Worm (Caenorhabditis elegans) whole organism, L4 larva: ENCODE data around the gene col-187.

Experiments
- D1046.2 ChIP-seq: fragments of 200-800 bp; sonication (Bioruptor generic); IDR thresholded peaks from 2 replicates; pipeline ENCODE4 v1.3.6; 2022; ENCODE audit warnings: missing genetic modification characterization, missing compliant biosample characterization
- F10B5.3 ChIP-seq: sonication (generic microtip); optimal IDR thresholded peaks from 2 replicates; lab custom pipeline; 2016; ENCODE audit warnings: mild to moderate bottlenecking, missing genetic modification characterization, missing compliant biosample characterization
- F44E2.7 ChIP-seq: fragments of 200-800 bp; sonication (Bioruptor generic); IDR thresholded peaks from 2 replicates; pipeline ENCODE4 v2.1.2; 2022; ENCODE audit warnings: missing genetic modification characterization, missing compliant biosample characterization
- T26A8.4 ChIP-seq: fragments of 200-800 bp; sonication (Bioruptor generic); IDR thresholded peaks from 2 replicates; pipeline ENCODE4 v1.3.6; 2022; ENCODE audit warnings: missing genetic modification characterization, missing compliant biosample characterization
- Y75B8A.6 ChIP-seq: fragments of 200-800 bp; sonication (Bioruptor generic); IDR thresholded peaks from 2 replicates; pipeline ENCODE4 v1.3.6; 2022; ENCODE audit warnings: missing genetic modification reagents, missing genetic modification characterization, missing compliant biosample characterization
- ZK337.2 ChIP-seq: fragments of 200-800 bp; sonication (Bioruptor generic); IDR thresholded peaks from 2 replicates; pipeline ENCODE4 v1.3.6; 2022; ENCODE audit warnings: missing genetic modification reagents, missing genetic modification characterization, missing compliant biosample characterization
- ZK546.5 ChIP-seq, 2 experiments: sonication (generic microtip); optimal IDR thresholded peaks; 2 replicates each; lab custom pipeline; 2017; ENCODE audit warnings: missing biosample characterization in 2 of 2, missing genetic modification characterization in 2 of 2
- ama-1 ChIP-seq: fragments of 150-350 bp; optimal IDR thresholded peaks from 2 replicates; lab custom pipeline; 2014; ENCODE audit warnings: inconsistent platforms, mixed read lengths
- arid-1 ChIP-seq: fragments of 200-800 bp; sonication (Bioruptor generic); conservative IDR thresholded peaks from 2 replicates; pipeline ENCODE4 v1.3.6; 2022; ENCODE audit warnings: missing genetic modification reagents, missing genetic modification characterization, missing compliant biosample characterization
- attf-4 ChIP-seq: sonication (generic microtip); optimal IDR thresholded peaks from 3 replicates; lab custom pipeline; 2017; ENCODE audit warnings: missing biosample characterization, missing genetic modification characterization
- ceh-20 ChIP-seq: fragments of 200-800 bp; sonication (Bioruptor generic); IDR thresholded peaks from 2 replicates; pipeline ENCODE4 v1.3.6; 2022; ENCODE audit warnings: missing genetic modification reagents, missing genetic modification characterization, missing compliant biosample characterization
- ceh-28 ChIP-seq: fragments of 150-350 bp; optimal IDR thresholded peaks from 2 replicates; lab custom pipeline; 2014; ENCODE audit warnings: missing biosample characterization, missing genetic modification reagents, missing genetic modification characterization
- ceh-62 ChIP-seq: sonication (generic microtip); optimal IDR thresholded peaks from 2 replicates; lab custom pipeline; 2017; ENCODE audit warnings: missing biosample characterization, missing genetic modification characterization
- ceh-82 ChIP-seq: sonication (generic microtip); optimal IDR thresholded peaks from 2 replicates; lab custom pipeline; 2017; ENCODE audit warnings: missing biosample characterization, missing genetic modification characterization
- ces-1 ChIP-seq: fragments of 150-350 bp; sonication (generic microtip); optimal IDR thresholded peaks from 4 replicates; lab custom pipeline; 2014; ENCODE audit warnings: missing biosample characterization, missing genetic modification reagents, missing genetic modification characterization
- daf-19 ChIP-seq: fragments of 200-800 bp; sonication (Bioruptor generic); conservative IDR thresholded peaks from 2 replicates; pipeline ENCODE4 v1.3.6; 2022; ENCODE audit warnings: missing genetic modification characterization, missing compliant biosample characterization
- daf-8 ChIP-seq: fragments of 200-800 bp; sonication (Bioruptor generic); IDR thresholded peaks from 2 replicates; pipeline ENCODE4 v1.3.6; 2022; ENCODE audit warnings: missing genetic modification characterization, missing compliant biosample characterization
- dmd-8 ChIP-seq: fragments of 200-800 bp; sonication (Bioruptor generic); IDR thresholded peaks from 2 replicates; pipeline ENCODE4 v1.3.6; 2022; ENCODE audit warnings: missing genetic modification characterization, missing compliant biosample characterization
- dpl-1 ChIP-seq: fragments of 150-350 bp; optimal IDR thresholded peaks from 2 replicates; lab custom pipeline; 2014; ENCODE audit warnings: missing biosample characterization, missing genetic modification reagents, missing genetic modification characterization
- dve-1 ChIP-seq: sonication (generic microtip); optimal IDR thresholded peaks from 2 replicates; lab custom pipeline; 2017; ENCODE audit warnings: antibody characterized with exemption, mild to moderate bottlenecking, missing genetic modification characterization, missing compliant biosample characterization; ENCODE audit not compliant: insufficient read depth
- egl-43 ChIP-seq: fragments of 200-800 bp; sonication (Bioruptor generic); IDR thresholded peaks from 2 replicates; pipeline ENCODE4 v1.3.6; 2022; ENCODE audit warnings: missing genetic modification reagents, missing genetic modification characterization, missing compliant biosample characterization
- fos-1 ChIP-seq: fragments of 150-350 bp; optimal IDR thresholded peaks from 2 replicates; lab custom pipeline; 2014; ENCODE audit warnings: missing biosample characterization, missing genetic modification characterization
- hif-1 ChIP-seq, 2 experiments: sonication (generic microtip); optimal IDR thresholded peaks; 2 replicates each; lab custom pipeline; 2016 to 2017; ENCODE audit warnings: missing compliant biosample characterization in 2 of 2, missing genetic modification characterization in 2 of 2, missing genetic modification reagents in 2 of 2, missing genotype in 2 of 2, mild to moderate bottlenecking in 1 of 2
- hlh-30 ChIP-seq: sonication (generic microtip); optimal IDR thresholded peaks from 2 replicates; lab custom pipeline; 2017; ENCODE audit warnings: antibody characterized with exemption, mild to moderate bottlenecking, missing genetic modification characterization, missing compliant biosample characterization; ENCODE audit not compliant: insufficient read depth
- hmg-1.1 ChIP-seq: fragments of 200-800 bp; sonication (Bioruptor generic); IDR thresholded peaks from 2 replicates; pipeline ENCODE4 v1.3.6; 2022; ENCODE audit warnings: missing genetic modification reagents, missing genetic modification characterization, missing compliant biosample characterization
- jun-1 ChIP-seq: fragments of 150-350 bp; optimal IDR thresholded peaks from 2 replicates; lab custom pipeline; 2014; ENCODE audit warnings: missing biosample characterization, missing genetic modification reagents, missing genetic modification characterization
- lin-15B ChIP-seq: fragments of 150-350 bp; sonication (generic microtip); optimal IDR thresholded peaks from 3 replicates; lab custom pipeline; 2014; ENCODE audit warnings: missing biosample characterization, missing genetic modification characterization
- lin-39 ChIP-seq: fragments of 150-350 bp; optimal IDR thresholded peaks from 2 replicates; lab custom pipeline; 2014; ENCODE audit warnings: missing biosample characterization, missing genetic modification reagents, missing genetic modification characterization
- lir-3 ChIP-seq: sonication (generic microtip); optimal IDR thresholded peaks from 2 replicates; lab custom pipeline; 2016; ENCODE audit warnings: mild to moderate bottlenecking, missing genetic modification characterization, missing compliant biosample characterization
- lsy-2 ChIP-seq, 2 experiments: fragments of 150-350 bp in 1 of 2; sonication (generic microtip) in 1 of 2; optimal IDR thresholded peaks; 2 replicates each; lab custom pipeline; 2014 to 2017; ENCODE audit warnings: missing biosample characterization in 2 of 2, missing genetic modification characterization in 2 of 2
- mdt-29 ChIP-seq: fragments of 200-800 bp; sonication (Bioruptor generic); IDR thresholded peaks from 2 replicates; pipeline ENCODE4 v1.3.6; 2022; ENCODE audit warnings: missing genetic modification reagents, missing genetic modification characterization, missing compliant biosample characterization
- mes-2 ChIP-seq: sonication (generic microtip); optimal IDR thresholded peaks from 2 replicates; lab custom pipeline; 2016; ENCODE audit warnings: missing genotype, mild to moderate bottlenecking, missing genetic modification characterization, missing compliant biosample characterization; ENCODE audit not compliant: poor library complexity, severe bottlenecking
- mxl-2 ChIP-seq: fragments of 200-800 bp; sonication (Bioruptor generic); conservative IDR thresholded peaks from 2 replicates; pipeline ENCODE4 v1.3.6; 2022; ENCODE audit warnings: missing genetic modification reagents, missing genetic modification characterization, missing compliant biosample characterization
- mxl-3 ChIP-seq: fragments of 200-800 bp; sonication (Bioruptor generic); optimal IDR thresholded peaks from 2 replicates; lab custom pipeline; 2018; ENCODE audit warnings: mild to moderate bottlenecking, missing genetic modification characterization, missing compliant biosample characterization
- nhr-10 ChIP-seq: fragments of 150-350 bp; optimal IDR thresholded peaks from 2 replicates; lab custom pipeline; 2014; ENCODE audit warnings: missing biosample characterization, missing genetic modification characterization
- nhr-111 ChIP-seq: fragments of 200-800 bp; sonication (Bioruptor generic); optimal IDR thresholded peaks from 2 replicates; lab custom pipeline; 2018; ENCODE audit warnings: mild to moderate bottlenecking, missing genetic modification characterization, missing compliant biosample characterization
- nhr-237 ChIP-seq: sonication (generic microtip); optimal IDR thresholded peaks from 2 replicates; lab custom pipeline; 2017; ENCODE audit warnings: missing biosample characterization, missing genetic modification characterization
- nhr-28 ChIP-seq: fragments of 150-350 bp; optimal IDR thresholded peaks from 2 replicates; lab custom pipeline; 2014; ENCODE audit warnings: missing biosample characterization, missing genetic modification characterization
- nhr-6 ChIP-seq: fragments of 150-350 bp; optimal IDR thresholded peaks from 2 replicates; lab custom pipeline; 2014; ENCODE audit warnings: missing biosample characterization, missing genetic modification characterization
- nhr-76 ChIP-seq: fragments of 150-350 bp; optimal IDR thresholded peaks from 2 replicates; lab custom pipeline; 2014; ENCODE audit warnings: missing biosample characterization, missing genetic modification characterization
- saeg-2 ChIP-seq: fragments of 200-800 bp; sonication (Bioruptor generic); IDR thresholded peaks from 2 replicates; pipeline ENCODE4 v1.3.6; 2022; ENCODE audit warnings: missing genetic modification reagents, missing genetic modification characterization, missing compliant biosample characterization
- sdz-12 ChIP-seq: fragments of 200-800 bp; sonication (Bioruptor generic); optimal IDR thresholded peaks from 2 replicates; lab custom pipeline; 2018; ENCODE audit warnings: mild to moderate bottlenecking, missing genetic modification characterization, missing compliant biosample characterization
- set-16 ChIP-seq: fragments of 200-800 bp; sonication (Bioruptor generic); IDR thresholded peaks from 2 replicates; pipeline ENCODE4 v1.3.6; 2022; ENCODE audit warnings: missing genetic modification reagents, missing genetic modification characterization, missing compliant biosample characterization
- spr-3 ChIP-seq: fragments of 200-800 bp; sonication (Bioruptor generic); optimal IDR thresholded peaks from 2 replicates; lab custom pipeline; 2018; ENCODE audit warnings: mild to moderate bottlenecking, missing genetic modification characterization, missing compliant biosample characterization
- unc-130 ChIP-seq: sonication (generic microtip); optimal IDR thresholded peaks from 2 replicates; lab custom pipeline; 2016; ENCODE audit warnings: missing genetic modification reagents, missing genetic modification characterization, missing compliant biosample characterization
- unc-39 ChIP-seq: sonication (generic microtip); optimal IDR thresholded peaks from 2 replicates; lab custom pipeline; 2017; ENCODE audit warnings: missing biosample characterization, missing genetic modification characterization
- zfp-2 ChIP-seq: sonication (generic microtip); optimal IDR thresholded peaks from 2 replicates; lab custom pipeline; 2016; ENCODE audit warnings: mild to moderate bottlenecking, missing genetic modification characterization, missing compliant biosample characterization
- zip-11 ChIP-seq: fragments of 200-800 bp; sonication (Bioruptor generic); IDR thresholded peaks from 2 replicates; pipeline ENCODE4 v1.3.6; 2022; ENCODE audit warnings: missing genetic modification characterization, missing compliant biosample characterization
- ztf-7 ChIP-seq: fragments of 150-350 bp; optimal IDR thresholded peaks from 2 replicates; lab custom pipeline; 2014; ENCODE audit warnings: missing biosample characterization, missing genetic modification characterization

col-187 gene

DNA sequence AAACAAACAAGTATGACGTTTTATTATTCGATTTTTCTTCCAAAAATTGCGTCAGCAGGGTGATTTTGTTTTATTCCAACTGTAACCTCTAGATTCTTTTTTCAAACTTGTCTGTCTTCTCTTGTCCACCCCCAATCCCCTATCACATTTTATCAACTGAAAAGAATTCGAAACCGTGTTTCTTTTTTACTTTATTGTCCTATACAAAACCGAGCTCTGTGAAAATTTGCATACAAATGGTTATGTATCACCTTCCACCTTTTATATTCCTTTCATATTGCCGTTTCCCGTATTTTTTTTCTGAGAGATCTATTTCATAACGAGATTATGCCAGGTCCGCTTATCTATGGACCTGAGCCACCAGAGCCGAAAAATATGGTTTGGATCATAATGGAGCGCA lies 17.4 kb upstream of the col-187 start, which contains the start of gene T27A8.7:
Gene T27A8.7, plus strand, starts transcription at position 301 of the 400 bp plus-strand sequence.
- TF ChIP-seq ZK546.5 (tag; optimal IDR thresholded peaks at IDR 0.05; lab: Kevin White, UChicago) (no peak), F44E2.7 (no peak), ceh-62 (tag; lab: Kevin White, UChicago) (no peak), nhr-76 (no peak)
- TF ChIP-seq, all 104 proteins: peak for 0

DNA sequence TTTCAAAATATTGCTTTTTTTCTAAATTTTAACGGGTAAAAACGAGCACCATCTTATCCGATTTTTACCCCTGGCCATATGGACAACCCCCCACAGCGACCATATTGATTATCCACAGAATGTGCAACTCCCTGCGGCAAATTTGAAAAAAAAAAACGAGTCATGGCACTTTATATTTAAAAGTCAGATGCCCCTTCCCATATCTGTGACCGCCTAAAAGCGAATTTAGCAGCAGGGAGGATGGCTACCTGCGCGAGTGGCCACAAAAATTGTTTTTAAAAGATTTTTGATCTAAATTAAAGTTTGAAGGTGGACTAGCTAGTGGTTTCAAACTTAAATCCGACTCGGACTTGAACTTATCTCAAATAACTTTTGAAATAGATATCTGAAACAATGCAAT lies 16.3 kb upstream of the col-187 start:
- no peak for TF ChIP-seq set-16 (GFP tag; lab: Robert Waterston, UW)
- TF ChIP-seq ZK546.5 (tag; optimal IDR thresholded peaks at IDR 0.05; lab: Kevin White, UChicago): peak; percentile 18 to 80
- peak; percentile 70 for TF ChIP-seq sdz-12 (GFP tag; lab: Kevin White, UChicago)
- peak; percentile 93 for TF ChIP-seq nhr-237 (tag; lab: Kevin White, UChicago)
- peak; percentile 52 for TF ChIP-seq attf-4 (tag; lab: Kevin White, UChicago)
- TF ChIP-seq F44E2.7: peak; percentile 61; the same call in 1 of the 2 replicates
- peak; percentile 96 for TF ChIP-seq mes-2 (tag; lab: Kevin White, UChicago)
- peak; percentile 85 for TF ChIP-seq nhr-28 (tag; lab: Kevin White, UChicago)
- no peak for TF ChIP-seq nhr-111 (GFP tag; lab: Kevin White, UChicago)
- peak; percentile 87 for TF ChIP-seq arid-1
- TF ChIP-seq jun-1 (tag; lab: Kevin White, UChicago): peak; percentile 99
- TF ChIP-seq lin-39 (tag; lab: Kevin White, UChicago): peak; percentile 94
- TF ChIP-seq ceh-82 (tag; lab: Kevin White, UChicago): peak; percentile 58
- TF ChIP-seq hmg-1.1 (GFP tag; lab: Robert Waterston, UW): peak; percentile 100
- no peak; the same call in 1 of the 2 replicates for TF ChIP-seq D1046.2 (GFP tag; lab: Robert Waterston, UW)
- TF ChIP-seq mxl-3 (GFP tag; lab: Kevin White, UChicago): peak; percentile 86
- peak; percentile 99 for TF ChIP-seq dve-1 (tag; lab: Kevin White, UChicago)
- peak; percentile 93 to 96 for TF ChIP-seq lsy-2 (tag; optimal IDR thresholded peaks at IDR 0.05; lab: Kevin White, UChicago)
- peak; percentile 84 for TF ChIP-seq nhr-76
- peak; percentile 94 for TF ChIP-seq lir-3 (tag; lab: Kevin White, UChicago)
- peak; percentile 96 for TF ChIP-seq F10B5.3 (tag; lab: Kevin White, UChicago)
- peak; percentile 71 for TF ChIP-seq dpl-1 (GFP tag; lab: Kevin White, UChicago)
- peak; percentile 89 for TF ChIP-seq fos-1 (tag; lab: Kevin White, UChicago)
- peak; percentile 98 for TF ChIP-seq daf-19 (GFP tag; lab: Robert Waterston, UW)
- TF ChIP-seq ces-1 (GFP tag; lab: Kevin White, UChicago): peak; percentile 93
- peak; percentile 77 for TF ChIP-seq zfp-2 (tag; lab: Kevin White, UChicago)
- peak; percentile 92 for TF ChIP-seq ztf-7 (tag; lab: Kevin White, UChicago)
- no peak for TF ChIP-seq ama-1
- TF ChIP-seq mdt-29: peak; percentile 93
- no peak for TF ChIP-seq unc-39 (tag; lab: Kevin White, UChicago)
- peak; percentile 97 for TF ChIP-seq ceh-20 (GFP tag; lab: Robert Waterston, UW)
- TF ChIP-seq nhr-6 (tag; lab: Kevin White, UChicago): peak; percentile 96
- peak; percentile 85 for TF ChIP-seq ceh-28
- peak; percentile 2 for TF ChIP-seq unc-130
- TF ChIP-seq zip-11 (GFP tag; lab: Robert Waterston, UW): no peak
- TF ChIP-seq spr-3 (GFP tag; lab: Kevin White, UChicago): peak; percentile 93
- peak; percentile 94 for TF ChIP-seq saeg-2 (GFP tag; lab: Robert Waterston, UW)
- peak; percentile 99 for TF ChIP-seq nhr-10 (tag; lab: Kevin White, UChicago)
- TF ChIP-seq ZK337.2 (GFP tag; lab: Robert Waterston, UW): peak; percentile 88
- TF ChIP-seq hlh-30 (tag; lab: Kevin White, UChicago): peak; percentile 93
- TF ChIP-seq egl-43: peak; percentile 99
- TF ChIP-seq lin-15B: peak; percentile 7
- 0 out of 2 replicates have a peak, but pooled peaks have one; percentile 48 for TF ChIP-seq daf-8 (GFP tag; lab: Robert Waterston, UW)
- peak; percentile 99 for TF ChIP-seq T26A8.4 (GFP tag; lab: Robert Waterston, UW)
- TF ChIP-seq dmd-8 (GFP tag; lab: Robert Waterston, UW): 0 out of 2 replicates have a peak, but pooled peaks have one; percentile 55
- no peak; the same call in none of the 2 replicates for TF ChIP-seq mxl-2 (GFP tag; lab: Robert Waterston, UW)
- TF ChIP-seq Y75B8A.6 (GFP tag; lab: Robert Waterston, UW): peak; percentile 76
- peak; percentile 74 to 87 for TF ChIP-seq hif-1 (tag; optimal IDR thresholded peaks at IDR 0.05; lab: Kevin White, UChicago)
